Fruit fly (Drosophila melanogaster): ENCODE measurements around the gene slpr.

DNA sequence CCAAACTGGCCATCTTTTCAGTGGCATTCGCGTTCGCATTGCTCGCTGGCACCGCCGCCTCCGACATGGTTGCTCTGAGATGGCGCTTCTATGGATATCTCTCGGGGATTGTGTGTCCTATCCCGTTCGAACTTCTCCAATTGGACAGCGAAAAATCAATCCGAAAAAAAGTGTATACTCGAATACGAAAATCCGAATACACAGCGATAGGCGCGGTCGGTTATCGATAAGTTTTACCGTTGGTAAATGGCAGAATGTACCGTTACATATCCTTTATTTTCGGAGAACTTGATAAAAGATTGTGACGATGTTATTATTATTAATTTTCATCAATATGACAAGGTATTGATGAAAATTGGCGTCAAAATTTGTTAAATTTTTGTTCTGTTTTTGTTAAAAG is 24.9 kb downstream of the slpr start, which contains the start of gene Gbeta5:
- TF ChIP-seq CG9948 (tag; optimal IDR thresholded peaks at IDR 0.05), result no peak
- no peak for TF ChIP-seq CG10348 (GFP tag; IDR thresholded peaks at IDR 0.05)
- no peak for TF ChIP-seq CG4496 (GFP tag; IDR thresholded peaks at IDR 0.05)
- TF ChIP-seq Pif1A (GFP tag; optimal IDR thresholded peaks at IDR 0.05), result no peak
- TF ChIP-seq rn (GFP tag; IDR thresholded peaks at IDR 0.05), result no peak
- TF ChIP-seq Ets98B (GFP tag; IDR thresholded peaks at IDR 0.05), result no peak
